Worm (Caenorhabditis elegans) whole organism, L3 larva: Measurements from ENCODE around the gene T23G7.3.
A peak's percentile ranks its signal among the peaks of the same experiment; 100 is the strongest.

Experiments used
- ama-1 ChIP-seq: fragments of 150-350 bp; optimal IDR thresholded peaks from 2 replicates; lab custom pipeline; 2018
- ceh-16 ChIP-seq: sonication (generic microtip); optimal IDR thresholded peaks from 2 replicates; lab custom pipeline; 2017; ENCODE audit warnings: missing biosample characterization, missing genetic modification characterization
- fkh-10 ChIP-seq: sonication (generic microtip); optimal IDR thresholded peaks from 2 replicates; lab custom pipeline; 2017; ENCODE audit warnings: missing biosample characterization, missing genetic modification reagents, missing genetic modification characterization
- lin-15B ChIP-seq: fragments of 150-350 bp; optimal IDR thresholded peaks from 2 replicates; lab custom pipeline; 2014; ENCODE audit warnings: missing biosample characterization, missing genetic modification characterization
- mml-1 ChIP-seq: fragments of 150-350 bp; sonication (generic microtip); optimal IDR thresholded peaks from 3 replicates; lab custom pipeline; 2014; ENCODE audit warnings: missing biosample characterization, missing genetic modification characterization
- nhr-12 ChIP-seq: fragments of 150-350 bp; optimal IDR thresholded peaks from 2 replicates; lab custom pipeline; 2014; ENCODE audit warnings: missing biosample characterization, missing genetic modification characterization
- nhr-76 ChIP-seq: fragments of 150-350 bp; sonication (generic microtip); optimal IDR thresholded peaks from 5 replicates; lab custom pipeline; 2014; ENCODE audit warnings: missing biosample characterization, missing genetic modification characterization
- snpc-4 ChIP-seq: fragments of 150-350 bp; optimal IDR thresholded peaks from 2 replicates; lab custom pipeline; 2014; ENCODE audit warnings: missing biosample characterization, missing genetic modification characterization
- unc-62 ChIP-seq: fragments of 150-350 bp; sonication (generic microtip); optimal IDR thresholded peaks from 4 replicates; lab custom pipeline; 2014; ENCODE audit warnings: missing biosample characterization, missing genetic modification reagents, missing genetic modification characterization
- ztf-11 ChIP-seq: fragments of 150-350 bp; optimal IDR thresholded peaks from 2 replicates; lab custom pipeline; 2014; ENCODE audit warnings: missing biosample characterization, missing genetic modification characterization
- ztf-4 ChIP-seq: fragments of 150-350 bp; optimal IDR thresholded peaks from 2 replicates; lab custom pipeline; 2014; ENCODE audit warnings: missing biosample characterization, missing genetic modification characterization

ce11 chrII:9169450-9169960 lies 1.9 kb upstream of the T23G7.3 start, which contains the start of gene dpl-1:
- TF ChIP-seq unc-62 (GFP tag; lab: Kevin White, UChicago) = no peak
- no peak for TF ChIP-seq fkh-10
- no peak for TF ChIP-seq ama-1
- TF ChIP-seq lin-15B (tag; lab: Kevin White, UChicago) = peak; percentile 63
- no peak for TF ChIP-seq nhr-76
- no peak for TF ChIP-seq ceh-16 (tag; lab: Kevin White, UChicago)
- TF ChIP-seq ztf-11 (tag; lab: Kevin White, UChicago) = no peak
- TF ChIP-seq nhr-12 (tag; lab: Kevin White, UChicago) = no peak
- TF ChIP-seq snpc-4 (tag; lab: Kevin White, UChicago) = no peak
- no peak for TF ChIP-seq ztf-4
- no peak for TF ChIP-seq mml-1 (tag; lab: Kevin White, UChicago)
